Worm (Caenorhabditis elegans) whole organism, midembryonic: ENCODE measurements around the gene cyy-1.

Experiments
- T22C8.4 ChIP-seq: fragments of 200-800 bp; sonication (Bioruptor generic); IDR thresholded peaks from 2 replicates; pipeline ENCODE4 v1.3.6; 2022; ENCODE audit warnings: missing genetic modification characterization, missing compliant biosample characterization
- flt-1 ChIP-seq: fragments of 200-800 bp; sonication (Bioruptor generic); IDR thresholded peaks from 2 replicates; pipeline ENCODE4 v1.3.6; 2022; ENCODE audit warnings: missing genetic modification characterization, missing compliant biosample characterization
- ztf-23 ChIP-seq: fragments of 200-800 bp; sonication (Bioruptor generic); IDR thresholded peaks from 2 replicates; pipeline ENCODE4 v1.3.6; 2022; ENCODE audit warnings: missing genetic modification reagents, missing genetic modification characterization, missing compliant biosample characterization

ce11 chrIII:8370846-8371257 is 34.8 kb upstream of the cyy-1 start:
- no peak for TF ChIP-seq flt-1 (GFP tag; lab: Robert Waterston, UW)
- TF ChIP-seq T22C8.4 (GFP tag; lab: Robert Waterston, UW), result no peak
- no peak for TF ChIP-seq ztf-23
